Fruit fly (Drosophila melanogaster) Kc167 (cell line): ENCODE data around the gene CG7945.

Experiments
- Sin3A ChIP-seq: fragments of >200 bp; optimal IDR thresholded peaks from 2 replicates; lab custom pipeline; 2018; ENCODE audit warnings: missing external identifiers
- h ChIP-seq: fragments of >200 bp; optimal IDR thresholded peaks from 3 replicates; lab custom pipeline; 2018; ENCODE audit warnings: missing external identifiers
- psq ChIP-seq: fragments of >200 bp; optimal IDR thresholded peaks from 2 replicates; lab custom pipeline; 2017; ENCODE audit warnings: missing external identifiers

DNA sequence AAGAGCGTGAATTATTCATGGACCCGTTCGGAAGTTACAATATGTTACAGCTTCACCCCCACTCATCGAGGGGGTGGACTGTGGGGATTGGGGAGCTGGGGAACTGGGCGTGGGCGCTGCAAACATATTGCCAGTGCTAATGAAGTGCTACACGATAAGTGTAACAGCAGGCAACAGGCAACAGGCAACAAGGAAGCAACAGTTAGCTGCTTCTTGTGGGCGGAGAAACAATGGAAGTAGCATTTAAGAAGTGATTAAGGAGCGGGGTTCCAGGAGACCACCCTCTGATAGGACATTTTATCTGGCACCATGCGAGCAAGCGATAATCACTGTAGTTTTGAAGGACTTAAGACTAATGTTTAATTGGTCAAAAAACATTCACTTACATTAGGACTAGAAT lies 17.3 kb upstream of the CG7945 start:
- TF ChIP-seq Sin3A (lab: Kevin White, UChicago) (no peak), h (lab: Kevin White, UChicago) (no peak), psq (lab: Kevin White, UChicago) (no peak)
